Worm (Caenorhabditis elegans): Measurements from ENCODE around the gene del-10.

DNA sequence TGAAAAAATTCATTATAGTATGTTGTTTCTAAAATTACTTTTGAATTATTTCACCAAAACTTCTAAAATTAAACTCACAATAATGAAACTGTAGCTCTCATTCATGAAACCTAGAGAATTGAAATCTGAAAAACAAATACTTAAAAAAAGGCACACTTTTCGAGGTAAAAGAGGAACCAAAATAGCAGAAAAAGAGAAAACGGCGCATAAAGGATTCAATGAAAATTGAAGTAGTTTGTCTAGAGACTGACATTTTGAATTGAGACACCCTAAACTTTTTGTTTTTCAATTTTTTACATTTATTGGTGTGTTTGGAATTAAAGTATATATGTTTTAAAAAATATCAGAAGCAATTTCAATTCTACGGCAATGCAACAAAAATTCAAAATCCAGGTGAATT is 10.9 kb downstream of the del-10 start, which contains the start of gene dgk-5:
- TF ChIP-seq ama-1 (optimal IDR thresholded peaks at IDR 0.05) (no peak), B0310.2 (tag; optimal IDR thresholded peaks at IDR 0.05) (no peak), F13C5.2 (tag; optimal IDR thresholded peaks at IDR 0.05) (no peak), hmg-4 (GFP tag; optimal IDR thresholded peaks at IDR 0.05) (no peak)
